Worm (Caenorhabditis elegans) whole organism, L4 larva: ENCODE data around the gene F37A4.3.

Experiments used
- T20F7.1 ChIP-seq: fragments of 200-800 bp; sonication (Bioruptor generic); optimal IDR thresholded peaks from 2 replicates; lab custom pipeline; 2018; ENCODE audit warnings: mild to moderate bottlenecking, missing genetic modification characterization, missing compliant biosample characterization
- ctbp-1 ChIP-seq: fragments of 200-800 bp; sonication (Bioruptor generic); IDR thresholded peaks from 2 replicates; pipeline ENCODE4 v1.3.6; 2022; ENCODE audit warnings: missing genetic modification reagents, missing genetic modification characterization, missing compliant biosample characterization
- daf-12 ChIP-seq: fragments of 150-350 bp; optimal IDR thresholded peaks from 2 replicates; lab custom pipeline; 2014; ENCODE audit warnings: missing biosample characterization, missing genetic modification reagents, missing genetic modification characterization
- daf-8 ChIP-seq: fragments of 200-800 bp; sonication (Bioruptor generic); IDR thresholded peaks from 2 replicates; pipeline ENCODE4 v1.3.6; 2022; ENCODE audit warnings: missing genetic modification characterization, missing compliant biosample characterization
- dmd-9 ChIP-seq: fragments of 200-800 bp; sonication (Bioruptor generic); IDR thresholded peaks from 2 replicates; pipeline ENCODE4 v1.3.6; 2022; ENCODE audit warnings: missing genetic modification reagents, missing genetic modification characterization, missing compliant biosample characterization
- egl-27 ChIP-seq: sonication (generic microtip); optimal IDR thresholded peaks from 3 replicates; lab custom pipeline; 2017; ENCODE audit warnings: missing biosample characterization, missing genetic modification reagents, missing genetic modification characterization
- lin-1 ChIP-seq: fragments of 200-800 bp; sonication (Bioruptor generic); IDR thresholded peaks from 2 replicates; pipeline ENCODE4 v1.3.6; 2022; ENCODE audit warnings: missing genetic modification reagents, missing genetic modification characterization, missing compliant biosample characterization
- lir-3 ChIP-seq: sonication (generic microtip); optimal IDR thresholded peaks from 2 replicates; lab custom pipeline; 2016; ENCODE audit warnings: mild to moderate bottlenecking, missing genetic modification characterization, missing compliant biosample characterization
- mdl-1 ChIP-seq, 2 experiments: fragments of 150-350 bp in 1 of 2; sonication (generic microtip) in 1 of 2; optimal IDR thresholded peaks; 2 replicates each; lab custom pipeline; 2014 to 2017; ENCODE audit warnings: missing biosample characterization in 2 of 2, missing genetic modification characterization in 2 of 2
- mxl-3 ChIP-seq: fragments of 200-800 bp; sonication (Bioruptor generic); optimal IDR thresholded peaks from 2 replicates; lab custom pipeline; 2018; ENCODE audit warnings: mild to moderate bottlenecking, missing genetic modification characterization, missing compliant biosample characterization
- nhr-25 ChIP-seq: sonication (generic microtip); optimal IDR thresholded peaks from 2 replicates; lab custom pipeline; 2017; ENCODE audit warnings: missing genetic modification characterization, mild to moderate bottlenecking, missing compliant biosample characterization, antibody characterized with exemption, moderate library complexity, borderline replicate concordance; ENCODE audit not compliant: insufficient read depth
- snpc-4 ChIP-seq: fragments of 150-350 bp; optimal IDR thresholded peaks from 2 replicates; lab custom pipeline; 2014; ENCODE audit warnings: missing biosample characterization, missing genetic modification characterization
- vab-7 ChIP-seq: fragments of 200-800 bp; sonication (Bioruptor generic); IDR thresholded peaks from 2 replicates; pipeline ENCODE4 v1.3.6; 2022; ENCODE audit warnings: missing genetic modification reagents, missing genetic modification characterization, missing compliant biosample characterization
- zfp-2 ChIP-seq: sonication (generic microtip); optimal IDR thresholded peaks from 2 replicates; lab custom pipeline; 2016; ENCODE audit warnings: mild to moderate bottlenecking, missing genetic modification characterization, missing compliant biosample characterization

DNA sequence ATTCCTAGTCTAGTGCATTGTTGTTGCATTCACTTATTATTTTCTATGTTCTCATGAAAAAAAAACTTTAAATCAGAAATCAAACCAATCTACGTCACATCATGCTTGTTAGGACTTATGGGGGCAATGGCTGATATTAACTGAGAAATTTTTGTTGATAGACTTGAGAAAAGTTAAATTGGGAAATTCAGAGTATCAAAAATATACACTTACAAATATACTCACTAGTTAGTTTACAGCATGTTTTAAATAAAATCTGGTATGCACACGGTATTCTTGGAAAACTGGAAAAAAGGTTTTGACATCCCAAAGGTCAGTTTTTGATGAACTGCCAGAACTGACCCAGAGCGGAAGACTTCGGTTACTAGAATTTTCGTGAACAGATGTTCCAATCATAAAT, 37.4 kb upstream of the F37A4.3 start:
- TF ChIP-seq ctbp-1 (no peak), zfp-2 (no peak), vab-7 (no peak), lir-3 (tag; lab: Kevin White, UChicago) (no peak), daf-12 (tag; lab: Kevin White, UChicago) (no peak), lin-1 (GFP tag; lab: Robert Waterston, UW) (no peak), egl-27 (no peak), mdl-1 (tag; optimal IDR thresholded peaks at IDR 0.05; lab: Kevin White, UChicago) (no peak), T20F7.1 (GFP tag; lab: Kevin White, UChicago) (no peak), snpc-4 (tag; lab: Kevin White, UChicago) (no peak), dmd-9 (GFP tag; lab: Robert Waterston, UW) (no peak), nhr-25 (tag; lab: Kevin White, UChicago) (no peak), daf-8 (GFP tag; lab: Robert Waterston, UW) (no peak), mxl-3 (GFP tag; lab: Kevin White, UChicago) (no peak)
